Worm (Caenorhabditis elegans) whole organism, midembryonic: ENCODE data around the gene F46F5.16.

ENCODE experiments used
- flt-1 ChIP-seq: fragments of 200-800 bp; sonication (Bioruptor generic); IDR thresholded peaks from 2 replicates; pipeline ENCODE4 v1.3.6; 2022; ENCODE audit warnings: missing genetic modification characterization, missing compliant biosample characterization
- tab-1 ChIP-seq: fragments of 200-800 bp; sonication (Bioruptor generic); IDR thresholded peaks from 2 replicates; pipeline ENCODE4 v1.3.6; 2022; ENCODE audit warnings: missing genetic modification characterization, missing compliant biosample characterization
- ztf-23 ChIP-seq: fragments of 200-800 bp; sonication (Bioruptor generic); IDR thresholded peaks from 2 replicates; pipeline ENCODE4 v1.3.6; 2022; ENCODE audit warnings: missing genetic modification reagents, missing genetic modification characterization, missing compliant biosample characterization
- ztf-29 ChIP-seq: fragments of 200-800 bp; sonication (Bioruptor generic); IDR thresholded peaks from 2 replicates; pipeline ENCODE4 v1.3.6; 2022; ENCODE audit warnings: missing genetic modification reagents, missing genetic modification characterization, missing compliant biosample characterization

DNA sequence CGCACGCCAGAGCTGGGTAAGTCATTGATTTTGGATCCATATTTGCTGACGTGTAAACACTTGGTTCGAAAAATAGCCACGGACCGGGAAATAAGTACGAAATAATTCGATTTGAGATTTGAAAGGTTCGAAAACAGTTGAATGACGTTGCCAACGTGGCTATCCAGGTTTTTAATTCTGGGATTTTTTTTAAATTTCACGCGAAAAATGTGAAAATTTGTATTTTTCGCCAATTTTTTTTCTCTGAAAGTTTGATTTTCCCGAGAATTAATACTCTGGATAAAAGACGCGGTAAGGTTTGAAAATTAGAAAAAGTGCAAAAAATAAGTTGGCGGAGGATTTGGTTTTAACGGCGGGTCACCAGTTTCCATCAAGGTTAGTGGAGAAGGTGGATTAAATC lies 46.2 kb upstream of the F46F5.16 start, which contains the start of gene fbxc-48:
- TF ChIP-seq ztf-23 (GFP tag; lab: Robert Waterston, UW): no peak
- no peak for TF ChIP-seq flt-1 (GFP tag; lab: Robert Waterston, UW)
- TF ChIP-seq tab-1: no peak
- no peak for TF ChIP-seq ztf-29 (GFP tag; lab: Robert Waterston, UW)
